Worm (Caenorhabditis elegans) whole organism, early embryonic: Measurements from ENCODE around the gene rfip-1.

Experiments used
- B0310.2 ChIP-seq: sonication (generic microtip); optimal IDR thresholded peaks from 2 replicates; lab custom pipeline; 2016; ENCODE audit warnings: mild to moderate bottlenecking, missing genetic modification characterization, missing compliant biosample characterization
- F13C5.2 ChIP-seq: sonication (generic microtip); optimal IDR thresholded peaks from 2 replicates; lab custom pipeline; 2017; ENCODE audit warnings: mild to moderate bottlenecking, missing genetic modification characterization, inconsistent platforms, missing compliant biosample characterization
- aly-1 ChIP-seq: sonication (generic microtip); optimal IDR thresholded peaks from 2 replicates; lab custom pipeline; 2016; ENCODE audit warnings: missing genetic modification characterization, missing compliant biosample characterization
- ama-1 ChIP-seq: fragments of 150-350 bp; optimal IDR thresholded peaks from 2 replicates; lab custom pipeline; 2014
- ceh-13 ChIP-seq: fragments of 200-800 bp; sonication (Bioruptor generic); optimal IDR thresholded peaks from 2 replicates; lab custom pipeline; 2018; ENCODE audit warnings: mild to moderate bottlenecking, missing genetic modification characterization, missing compliant biosample characterization
- ceh-36 ChIP-seq: sonication (generic microtip); optimal IDR thresholded peaks from 2 replicates; lab custom pipeline; 2016; ENCODE audit warnings: missing genetic modification characterization, inconsistent platforms, missing compliant biosample characterization
- ets-7 ChIP-seq: sonication (generic microtip); optimal IDR thresholded peaks from 2 replicates; lab custom pipeline; 2016; ENCODE audit warnings: missing genotype, missing genetic modification characterization, missing compliant biosample characterization
- flt-1 ChIP-seq: fragments of 200-800 bp; sonication (Bioruptor generic); IDR thresholded peaks from 2 replicates; pipeline ENCODE4 v1.3.6; 2022; ENCODE audit warnings: missing genetic modification characterization, missing compliant biosample characterization
- hmbx-1 ChIP-seq: sonication (generic microtip); optimal IDR thresholded peaks from 2 replicates; lab custom pipeline; 2016; ENCODE audit warnings: mild to moderate bottlenecking, missing genetic modification characterization, missing compliant biosample characterization
- hmg-4 ChIP-seq: fragments of 200-800 bp; sonication (Bioruptor generic); optimal IDR thresholded peaks from 2 replicates; lab custom pipeline; 2018; ENCODE audit warnings: mild to moderate bottlenecking, missing genetic modification characterization, missing compliant biosample characterization
- hnd-1 ChIP-seq: sonication (generic microtip); optimal IDR thresholded peaks from 2 replicates; lab custom pipeline; 2016; ENCODE audit warnings: missing genetic modification characterization, missing compliant biosample characterization
- pes-1 ChIP-seq: fragments of 200-800 bp; sonication (Bioruptor generic); IDR thresholded peaks from 2 replicates; pipeline ENCODE4 v1.3.6; 2022; ENCODE audit warnings: missing genetic modification reagents, missing genetic modification characterization, missing compliant biosample characterization
- scrt-1 ChIP-seq: fragments of 200-800 bp; sonication (Bioruptor generic); IDR thresholded peaks from 2 replicates; pipeline ENCODE4 v1.3.6; 2022; ENCODE audit warnings: missing genetic modification characterization, missing compliant biosample characterization
- sea-1 ChIP-seq: fragments of 200-800 bp; sonication (Bioruptor generic); conservative IDR thresholded peaks from 2 replicates; pipeline ENCODE4 v1.3.6; 2022; ENCODE audit warnings: missing genetic modification characterization, missing compliant biosample characterization
- tbx-11 ChIP-seq: fragments of 200-800 bp; sonication (Bioruptor generic); IDR thresholded peaks from 2 replicates; pipeline ENCODE4 v1.3.6; 2022; ENCODE audit warnings: missing genetic modification characterization, missing compliant biosample characterization
- tbx-37 ChIP-seq: fragments of 200-800 bp; sonication (Bioruptor generic); conservative IDR thresholded peaks from 2 replicates; pipeline ENCODE4 v1.3.6; 2022; ENCODE audit warnings: missing genetic modification reagents, missing genetic modification characterization, missing compliant biosample characterization
- tra-4 ChIP-seq: sonication (generic microtip); optimal IDR thresholded peaks from 2 replicates; lab custom pipeline; 2017; ENCODE audit warnings: missing genetic modification characterization, missing compliant biosample characterization

Gene rfip-1

ce11 chrII:5931904-5932764 is 47.8 kb downstream of the rfip-1 start:
- no peak for TF ChIP-seq hnd-1 (tag; lab: Kevin White, UChicago)
- TF ChIP-seq ets-7 (tag; lab: Kevin White, UChicago) = no peak
- no peak for TF ChIP-seq tra-4 (tag; lab: Kevin White, UChicago)
- no peak for TF ChIP-seq pes-1
- no peak for TF ChIP-seq B0310.2 (tag; lab: Kevin White, UChicago)
- no peak for TF ChIP-seq F13C5.2
- TF ChIP-seq hmg-4 (GFP tag; lab: Kevin White, UChicago) = no peak
- TF ChIP-seq scrt-1 = no peak
- no peak for TF ChIP-seq tbx-11 (GFP tag; lab: Robert Waterston, UW)
- TF ChIP-seq sea-1 (GFP tag; lab: Robert Waterston, UW) = no peak
- TF ChIP-seq ama-1 (lab: Kevin White, UChicago) = no peak
- TF ChIP-seq hmbx-1 (tag; lab: Kevin White, UChicago) = no peak
- no peak for TF ChIP-seq flt-1 (GFP tag; lab: Robert Waterston, UW)
- no peak for TF ChIP-seq ceh-13 (GFP tag; lab: Kevin White, UChicago)
- no peak for TF ChIP-seq ceh-36 (tag; lab: Kevin White, UChicago)

ce11 chrII:5933133-5933532 is 48.8 kb downstream of the rfip-1 start:
- TF ChIP-seq ceh-36 (tag; lab: Kevin White, UChicago) (peak; percentile 24), aly-1 (tag; lab: Kevin White, UChicago) (no peak), hmg-4 (GFP tag; lab: Kevin White, UChicago) (peak; percentile 50)

- TF ChIP-seq hnd-1 (tag; lab: Kevin White, UChicago) (no peak), scrt-1 (no peak), ceh-13 (GFP tag; lab: Kevin White, UChicago) (no peak), ama-1 (lab: Kevin White, UChicago) (no peak), hmg-4 (GFP tag; lab: Kevin White, UChicago) (no peak), tbx-37 (no peak), F13C5.2 (no peak), pes-1 (no peak), tbx-11 (GFP tag; lab: Robert Waterston, UW) (no peak), aly-1 (tag; lab: Kevin White, UChicago) (no peak), B0310.2 (tag; lab: Kevin White, UChicago) (no peak), tra-4 (tag; lab: Kevin White, UChicago) (no peak), ceh-36 (tag; lab: Kevin White, UChicago) (no peak), flt-1 (GFP tag; lab: Robert Waterston, UW) (no peak), ets-7 (tag; lab: Kevin White, UChicago) (no peak), hmbx-1 (tag; lab: Kevin White, UChicago) (no peak), sea-1 (GFP tag; lab: Robert Waterston, UW) (no peak)
These were observed 49.6 kb downstream of the rfip-1 start for ce11 chrII:5933962-5934422.

- TF ChIP-seq hmbx-1 (tag; lab: Kevin White, UChicago) (no peak), pes-1 (no peak), B0310.2 (tag; lab: Kevin White, UChicago) (no peak), aly-1 (tag; lab: Kevin White, UChicago) (no peak), scrt-1 (no peak), hnd-1 (tag; lab: Kevin White, UChicago) (no peak), tbx-11 (GFP tag; lab: Robert Waterston, UW) (no peak), ama-1 (lab: Kevin White, UChicago) (no peak), F13C5.2 (no peak), tra-4 (tag; lab: Kevin White, UChicago) (no peak), tbx-37 (no peak), ceh-13 (GFP tag; lab: Kevin White, UChicago) (no peak), flt-1 (GFP tag; lab: Robert Waterston, UW) (no peak)
These were observed 51.7 kb downstream of the rfip-1 start for ce11 chrII:5936009-5936408.

- no peak for TF ChIP-seq sea-1 (GFP tag; lab: Robert Waterston, UW)
- TF ChIP-seq tbx-11 (GFP tag; lab: Robert Waterston, UW) = no peak
- peak; percentile 24 for TF ChIP-seq ama-1 (lab: Kevin White, UChicago)
- no peak for TF ChIP-seq scrt-1
These were observed 56.5 kb downstream of the rfip-1 start, which contains the start of gene F28B12.6 for ce11 chrII:5940815-5941214. TSS of gene F28B12.6 (plus strand) at chrII:5940863.
